Fruit fly (Drosophila melanogaster): Measurements from ENCODE around the gene Roc1a.

Gene Roc1a

DNA sequence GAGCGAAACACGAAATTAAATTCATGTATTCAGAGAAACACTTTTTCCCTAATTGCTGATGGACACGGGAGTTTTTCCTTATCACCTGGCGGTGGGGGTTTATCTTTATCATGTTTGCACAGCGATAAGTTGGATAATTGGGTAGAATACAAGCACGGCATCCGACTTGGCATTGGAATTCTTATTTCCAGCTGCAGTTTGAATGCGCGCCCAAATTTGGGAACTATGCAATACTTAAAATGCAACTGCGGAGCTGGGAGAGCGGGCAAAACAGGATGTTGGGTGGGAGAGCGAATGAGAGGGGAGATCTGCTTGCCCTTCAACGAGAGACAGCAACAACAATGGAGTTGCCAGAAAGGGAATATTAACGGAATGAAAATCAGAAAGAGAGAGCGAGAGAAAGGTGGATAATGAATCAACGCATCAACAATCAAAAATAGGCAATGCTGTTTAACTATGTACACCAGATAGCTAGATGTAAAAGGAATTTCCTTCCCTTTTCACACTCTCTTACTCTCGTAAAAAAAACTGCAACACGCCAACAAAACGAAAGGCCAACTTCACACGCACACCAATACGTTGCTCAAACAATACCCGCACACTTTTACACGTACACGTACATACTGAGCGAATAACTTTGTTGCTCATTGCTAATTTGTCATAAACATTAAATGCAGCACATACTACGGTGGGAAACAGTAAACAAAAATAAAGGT, 30.2 kb upstream of the Roc1a start (continued):
- peak; percentile 78 for TF ChIP-seq CG8478 (optimal IDR thresholded peaks at IDR 0.05)
- no peak for TF ChIP-seq MTF-1 (GFP tag; optimal IDR thresholded peaks at IDR 0.05; ENCODE audit: borderline replicate concordance)
- no peak for TF ChIP-seq CG13624 (GFP tag; optimal IDR thresholded peaks at IDR 0.05)
- peak; percentile 7 to 53 for TF ChIP-seq Trl (optimal IDR thresholded peaks at IDR 0.05)
- no peak for TF ChIP-seq Trl (GFP tag; optimal IDR thresholded peaks at IDR 0.05)
- peak; percentile 49 for TF ChIP-seq CG13775 (GFP tag; optimal IDR thresholded peaks at IDR 0.05)
- peak; percentile 73 for TF ChIP-seq CG1832 (GFP tag; optimal IDR thresholded peaks at IDR 0.05)
- 0 out of 3 replicates have a peak, but pooled peaks have one; percentile 41 for TF ChIP-seq CG2199 (GFP tag; IDR thresholded peaks at IDR 0.05)
- no peak for TF ChIP-seq sqz (GFP tag; optimal IDR thresholded peaks at IDR 0.05)
- no peak for TF ChIP-seq lmd (GFP tag; IDR thresholded peaks at IDR 0.05)
- no peak for TF ChIP-seq so (GFP tag; IDR thresholded peaks at IDR 0.05)
- no peak for TF ChIP-seq Bteb2 (GFP tag; optimal IDR thresholded peaks at IDR 0.05)
- TF ChIP-seq CG12391 (tag; optimal IDR thresholded peaks at IDR 0.05), result no peak
- no peak for TF ChIP-seq gt (GFP tag; IDR thresholded peaks at IDR 0.05)
- TF ChIP-seq ham (GFP tag; IDR thresholded peaks at IDR 0.05), result no peak
- peak; percentile 9 for TF ChIP-seq CG12155 (GFP tag; optimal IDR thresholded peaks at IDR 0.05)
- no peak for TF ChIP-seq sim (GFP tag; IDR thresholded peaks at IDR 0.05)
- no peak for TF ChIP-seq tll (GFP tag; optimal IDR thresholded peaks at IDR 0.05)
- TF ChIP-seq CG4730 (GFP tag; IDR thresholded peaks at IDR 0.05), result no peak
- no peak for TF ChIP-seq CG11723 (GFP tag; optimal IDR thresholded peaks at IDR 0.05)
- no peak for TF ChIP-seq Aef1 (GFP tag; IDR thresholded peaks at IDR 0.05)
- TF ChIP-seq seq (GFP tag; IDR thresholded peaks at IDR 0.05), result no peak
- TF ChIP-seq psq (GFP tag; optimal IDR thresholded peaks at IDR 0.05), result no peak
- no peak for TF ChIP-seq chn (GFP tag; optimal IDR thresholded peaks at IDR 0.05)
- TF ChIP-seq ci (GFP tag; IDR thresholded peaks at IDR 0.05), result 0 out of 3 replicates have a peak, but pooled peaks have one; percentile 14
- TF ChIP-seq stwl (tag; optimal IDR thresholded peaks at IDR 0.05), result peak; percentile 4
- TF ChIP-seq E2f2 (GFP tag; IDR thresholded peaks at IDR 0.05), result peak; percentile 58
- no peak for TF ChIP-seq tna (GFP tag; IDR thresholded peaks at IDR 0.05; ENCODE audit: partially characterized antibody)
- no peak for TF ChIP-seq CG10147 (GFP tag; optimal IDR thresholded peaks at IDR 0.05)
- no peak for TF ChIP-seq gcm2 (GFP tag; optimal IDR thresholded peaks at IDR 0.05)
- TF ChIP-seq Sin3A (optimal IDR thresholded peaks at IDR 0.05), result no peak
- peak; percentile 33 for TF ChIP-seq CG1603 (tag; optimal IDR thresholded peaks at IDR 0.05)
- TF ChIP-seq B-H2 (GFP tag; optimal IDR thresholded peaks at IDR 0.05), result no peak
- no peak for TF ChIP-seq vvl (GFP tag; IDR thresholded peaks at IDR 0.05)
- TF ChIP-seq slbo (GFP tag; IDR thresholded peaks at IDR 0.05), result no peak
- TF ChIP-seq sens (GFP tag), result peak; percentile 88
- TF ChIP-seq CG4424 (GFP tag; optimal IDR thresholded peaks at IDR 0.05), result no peak
- no peak for TF ChIP-seq exex (tag; optimal IDR thresholded peaks at IDR 0.05)
- peak; percentile 68 for TF ChIP-seq Ets65A (GFP tag)
- peak; percentile 10 for TF ChIP-seq Ets97D (GFP tag; optimal IDR thresholded peaks at IDR 0.05)
- peak; percentile 51 for TF ChIP-seq Dp (GFP tag; optimal IDR thresholded peaks at IDR 0.05)
- TF ChIP-seq CG2712 (tag; optimal IDR thresholded peaks at IDR 0.05), result no peak
- TF ChIP-seq gsb (GFP tag; IDR thresholded peaks at IDR 0.05), result 0 out of 2 replicates have a peak, but pooled peaks have one; percentile 10
- no peak for TF ChIP-seq tap (tag; optimal IDR thresholded peaks at IDR 0.05)
- no peak for TF ChIP-seq CG3407 (GFP tag; optimal IDR thresholded peaks at IDR 0.05)
- no peak for TF ChIP-seq CG4282 (GFP tag; optimal IDR thresholded peaks at IDR 0.05)
- peak in 1 of 2 experiments; percentile 13 for TF ChIP-seq Pdp1 (GFP tag; optimal IDR thresholded peaks at IDR 0.05)
- no peak for TF ChIP-seq CG6654 (GFP tag; optimal IDR thresholded peaks at IDR 0.05)
- TF ChIP-seq stc (GFP tag; IDR thresholded peaks at IDR 0.05), result no peak
- no peak for TF ChIP-seq mirr (GFP tag; optimal IDR thresholded peaks at IDR 0.05)
- TF ChIP-seq nmo (GFP tag; optimal IDR thresholded peaks at IDR 0.05), result no peak
- peak; percentile 82 for TF ChIP-seq CG10267 (tag; optimal IDR thresholded peaks at IDR 0.05)
